Worm (Caenorhabditis elegans) whole organism, L1 larva: ENCODE results near the gene C32H11.4.

Experiments used
- C16A3.4 ChIP-seq: fragments of 150-350 bp; optimal IDR thresholded peaks from 2 replicates; lab custom pipeline; 2014; ENCODE audit warnings: missing biosample characterization, missing genetic modification characterization
- fkh-10 ChIP-seq: sonication (generic microtip); optimal IDR thresholded peaks from 2 replicates; lab custom pipeline; 2017; ENCODE audit warnings: missing biosample characterization, missing genetic modification reagents, missing genetic modification characterization
- mdl-1 ChIP-seq, 2 experiments: fragments of 150-350 bp; optimal IDR thresholded peaks; 2 replicates each; lab custom pipeline; 2014 to 2017; ENCODE audit warnings: missing biosample characterization in 2 of 2, missing genetic modification characterization in 2 of 2, inconsistent platforms in 1 of 2
- nhr-12 ChIP-seq: sonication (generic microtip); optimal IDR thresholded peaks from 2 replicates; lab custom pipeline; 2017; ENCODE audit warnings: missing biosample characterization, missing genetic modification characterization
- skn-1 ChIP-seq: fragments of 150-350 bp; optimal IDR thresholded peaks from 2 replicates; lab custom pipeline; 2014; ENCODE audit warnings: missing biosample characterization, missing genetic modification characterization
- snpc-4 ChIP-seq: fragments of 150-350 bp; optimal IDR thresholded peaks from 2 replicates; lab custom pipeline; 2014; ENCODE audit warnings: missing biosample characterization, missing genetic modification characterization
- tbx-2 ChIP-seq: sonication (generic microtip); optimal IDR thresholded peaks from 2 replicates; lab custom pipeline; 2016; ENCODE audit warnings: missing genetic modification characterization, missing compliant biosample characterization
- unc-62 ChIP-seq: fragments of 150-350 bp; optimal IDR thresholded peaks from 2 replicates; lab custom pipeline; 2014; ENCODE audit warnings: missing biosample characterization, missing genetic modification reagents, missing genetic modification characterization
- zag-1 ChIP-seq: fragments of 150-350 bp; optimal IDR thresholded peaks from 2 replicates; lab custom pipeline; 2014; ENCODE audit warnings: missing biosample characterization, missing genetic modification characterization
- ztf-11 ChIP-seq, 2 experiments: sonication (generic microtip); optimal IDR thresholded peaks; 2 replicates each; lab custom pipeline; 2016 to 2017; ENCODE audit warnings: missing genetic modification characterization in 2 of 2, missing biosample characterization in 1 of 2, missing compliant biosample characterization in 1 of 2

ce11 chrIV:12941254-12941653 lies 20.2 kb downstream of the C32H11.4 start, which contains the start of gene dod-24:
- no peak for TF ChIP-seq snpc-4
- TF ChIP-seq tbx-2 (tag; lab: Kevin White, UChicago): no peak
- TF ChIP-seq C16A3.4 (tag; lab: Kevin White, UChicago): no peak
- no peak for TF ChIP-seq skn-1 (tag; lab: Kevin White, UChicago)
- TF ChIP-seq unc-62 (GFP tag; lab: Kevin White, UChicago): no peak
- no peak for TF ChIP-seq nhr-12 (tag; lab: Kevin White, UChicago)
- no peak for TF ChIP-seq fkh-10 (GFP tag; lab: Kevin White, UChicago)
- TF ChIP-seq mdl-1 (tag; optimal IDR thresholded peaks at IDR 0.05; lab: Kevin White, UChicago): no peak
- no peak for TF ChIP-seq ztf-11 (tag; optimal IDR thresholded peaks at IDR 0.05; lab: Kevin White, UChicago)
- no peak for TF ChIP-seq zag-1
